Worm (Caenorhabditis elegans) whole organism, L4 larva: ENCODE results near the gene C29F9.5.

Experiments
- nhr-10 ChIP-seq: fragments of 150-350 bp; optimal IDR thresholded peaks from 2 replicates; lab custom pipeline; 2014; ENCODE audit warnings: missing biosample characterization, missing genetic modification characterization
- unc-39 ChIP-seq: sonication (generic microtip); optimal IDR thresholded peaks from 2 replicates; lab custom pipeline; 2017; ENCODE audit warnings: missing biosample characterization, missing genetic modification characterization

DNA sequence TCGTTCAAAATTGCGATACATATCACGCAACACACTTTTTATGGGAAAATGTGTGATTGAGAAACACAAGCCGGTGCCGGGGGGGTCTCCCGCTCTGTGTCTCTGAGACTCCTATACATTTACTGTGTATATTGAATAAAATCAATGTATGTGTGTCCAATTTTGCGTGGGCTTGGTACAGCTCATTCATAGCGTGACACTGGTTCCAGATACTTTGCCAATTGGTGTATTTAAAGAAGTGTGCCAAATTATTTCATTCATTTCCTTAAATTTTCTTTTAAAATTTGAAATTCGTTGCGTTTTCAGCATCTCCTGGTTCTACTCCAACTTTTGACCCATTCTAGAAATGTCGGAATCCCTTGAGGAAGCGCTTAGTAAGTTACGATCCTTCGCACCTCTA is at the start of gene C29F9.5:
- no peak for TF ChIP-seq nhr-10 (tag; lab: Kevin White, UChicago)
- no peak for TF ChIP-seq unc-39 (tag; lab: Kevin White, UChicago)
